Fruit fly (Drosophila melanogaster): ENCODE data around the gene jvl.
A peak's percentile ranks its signal among the peaks of the same experiment; 100 is the strongest.

Gene jvl

dm6 chr3R:14798626-14799258 is 57.4 kb downstream of the jvl start, which contains the start of gene CG14856 (continued):
- TF ChIP-seq CG2875 (GFP tag; optimal IDR thresholded peaks at IDR 0.05) (no peak), fd96Cb (tag; optimal IDR thresholded peaks at IDR 0.05) (no peak), sens-2 (GFP tag; IDR thresholded peaks at IDR 0.05) (no peak), CG2199 (GFP tag; IDR thresholded peaks at IDR 0.05) (no peak), disco-r (GFP tag; optimal IDR thresholded peaks at IDR 0.05) (no peak), hb (GFP tag; IDR thresholded peaks at IDR 0.05; ENCODE audit: partially characterized antibody) (no peak), sug (tag; optimal IDR thresholded peaks at IDR 0.05) (peak; percentile 61), kni (GFP tag; optimal IDR thresholded peaks at IDR 0.05) (peak; percentile 14), fd3F (GFP tag; optimal IDR thresholded peaks at IDR 0.05) (no peak), gsb-n (tag; optimal IDR thresholded peaks at IDR 0.05) (no peak), CG14014 (GFP tag; IDR thresholded peaks at IDR 0.05) (no peak), twi (tag; optimal IDR thresholded peaks at IDR 0.05) (no peak), unpg (GFP tag; optimal IDR thresholded peaks at IDR 0.05) (no peak), z (GFP tag; IDR thresholded peaks at IDR 0.05) (peak; percentile 55; the same call in 1 of the 3 replicates), Hr78 (GFP tag; optimal IDR thresholded peaks at IDR 0.05) (no peak), Hsf (GFP tag; optimal IDR thresholded peaks at IDR 0.05) (no peak), slp2 (GFP tag; optimal IDR thresholded peaks at IDR 0.05) (no peak), oc (tag; optimal IDR thresholded peaks at IDR 0.05) (peak; percentile 45), Trl (optimal IDR thresholded peaks at IDR 0.05) (peak; percentile 33 to 46), Trl (GFP tag; optimal IDR thresholded peaks at IDR 0.05) (no peak), sc (optimal IDR thresholded peaks at IDR 0.05) (no peak), sc (GFP tag; optimal IDR thresholded peaks at IDR 0.05) (no peak), CG8478 (optimal IDR thresholded peaks at IDR 0.05) (peak; percentile 68), CG12299 (tag; optimal IDR thresholded peaks at IDR 0.05) (no peak), HmgD (GFP tag; optimal IDR thresholded peaks at IDR 0.05) (no peak), CrebB (tag; optimal IDR thresholded peaks at IDR 0.05) (no peak), Aef1 (GFP tag; IDR thresholded peaks at IDR 0.05) (no peak), CG10431 (GFP tag; optimal IDR thresholded peaks at IDR 0.05) (no peak), Dip2 (GFP tag; IDR thresholded peaks at IDR 0.05) (no peak), CG10979 (tag; optimal IDR thresholded peaks at IDR 0.05) (no peak), NK7.1 (GFP tag; optimal IDR thresholded peaks at IDR 0.05) (no peak), CG15514 (GFP tag; optimal IDR thresholded peaks at IDR 0.05) (no peak), Med (GFP tag) (peak; percentile 76), Bgb (GFP tag; IDR thresholded peaks at IDR 0.05; ENCODE audit: partially characterized antibody) (peak; percentile 48; the same call in 1 of the 2 replicates), sna (GFP tag; IDR thresholded peaks at IDR 0.05; ENCODE audit: partially characterized antibody) (0 out of 2 replicates have a peak, but pooled peaks have one; percentile 31), D19B (GFP tag; optimal IDR thresholded peaks at IDR 0.05) (no peak), CG7839 (tag; optimal IDR thresholded peaks at IDR 0.05) (no peak), Nf-YC (tag; optimal IDR thresholded peaks at IDR 0.05) (no peak), Dll (GFP tag; IDR thresholded peaks at IDR 0.05; ENCODE audit: partially characterized antibody) (no peak), gfzf (GFP tag; optimal IDR thresholded peaks at IDR 0.05) (no peak), CG3847 (GFP tag; IDR thresholded peaks at IDR 0.05) (no peak), CG7786 (GFP tag; optimal IDR thresholded peaks at IDR 0.05) (no peak), tin (GFP tag; optimal IDR thresholded peaks at IDR 0.05) (no peak), CG32532 (GFP tag; IDR thresholded peaks at IDR 0.05) (0 out of 2 replicates have a peak, but pooled peaks have one; percentile 23), tx (GFP tag; optimal IDR thresholded peaks at IDR 0.05) (no peak), toy (GFP tag; IDR thresholded peaks at IDR 0.05) (no peak), CG3163 (GFP tag; optimal IDR thresholded peaks at IDR 0.05) (peak; percentile 72), gt (GFP tag; IDR thresholded peaks at IDR 0.05) (no peak), Dip3 (GFP tag; optimal IDR thresholded peaks at IDR 0.05) (no peak), CG3726 (GFP tag; IDR thresholded peaks at IDR 0.05) (no peak), MESR4 (GFP tag; optimal IDR thresholded peaks at IDR 0.05) (no peak)

Data from whole organism, embryonic.